Worm (Caenorhabditis elegans) whole organism, late embryonic: ENCODE measurements around the gene ZK355.8.

Experiments used
- lin-11 ChIP-seq: fragments of 200-800 bp; sonication (Bioruptor generic); optimal IDR thresholded peaks from 2 replicates; lab custom pipeline; 2018; ENCODE audit warnings: mild to moderate bottlenecking, missing genetic modification characterization, missing compliant biosample characterization
- nhr-11 ChIP-seq: fragments of 150-350 bp; optimal IDR thresholded peaks from 2 replicates; lab custom pipeline; 2014; ENCODE audit warnings: missing biosample characterization, missing genetic modification characterization
- sdc-2 ChIP-seq: sonication (generic microtip); optimal IDR thresholded peaks from 2 replicates; lab custom pipeline; 2016; ENCODE audit warnings: missing genotype, missing genetic modification characterization, missing compliant biosample characterization
- unc-55 ChIP-seq: sonication (generic microtip); optimal IDR thresholded peaks from 2 replicates; lab custom pipeline; 2017; ENCODE audit warnings: missing biosample characterization, missing genetic modification reagents, missing genetic modification characterization
- unc-86 ChIP-seq: sonication (generic microtip); optimal IDR thresholded peaks from 2 replicates; lab custom pipeline; 2016; ENCODE audit warnings: missing genetic modification characterization, missing compliant biosample characterization

DNA sequence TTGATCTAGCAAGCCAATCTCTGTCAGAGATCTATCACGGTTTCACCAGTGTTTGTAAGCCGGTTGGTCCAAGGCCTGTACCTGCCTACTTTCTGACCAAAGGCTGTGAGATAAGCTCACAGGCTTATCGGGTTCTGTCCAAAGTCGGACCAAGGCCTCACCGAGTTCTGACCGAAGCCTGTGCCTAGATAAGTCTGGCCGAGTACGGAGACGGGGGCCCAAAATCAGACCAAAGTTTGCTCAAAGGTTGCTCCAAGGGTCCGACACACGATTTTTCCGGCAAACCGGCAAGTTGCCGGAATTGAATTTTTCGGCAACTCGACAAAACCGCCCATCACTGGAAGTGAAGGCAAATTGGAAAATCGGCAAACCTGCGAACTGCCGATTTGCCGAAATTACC is 4.0 kb downstream of the ZK355.8 start:
- TF ChIP-seq unc-55 (no peak), lin-11 (no peak), sdc-2 (tag; lab: Kevin White, UChicago) (no peak), nhr-11 (tag; lab: Kevin White, UChicago) (no peak), unc-86 (no peak)
